Fruit fly (Drosophila melanogaster) whole organism, embryonic: ENCODE results near the gene Syp.

Experiments used
- Abd-B ChIP-seq: fragments of 200-800 bp; sonication (Bioruptor generic); optimal IDR thresholded peaks from 2 replicates; lab custom pipeline; 2018; ENCODE audit warnings: missing biosample characterization, mild to moderate bottlenecking, missing genetic modification characterization, moderate library complexity
- B-H2 ChIP-seq: fragments of 200-800 bp; sonication (Bioruptor generic); optimal IDR thresholded peaks from 2 replicates; lab custom pipeline; 2018; ENCODE audit warnings: missing biosample characterization, mild to moderate bottlenecking, missing genetic modification characterization
- CG10366 ChIP-seq: fragments of 200-800 bp; sonication (Bioruptor generic); IDR thresholded peaks from 2 replicates; pipeline ENCODE4 v1.3.6; 2022; ENCODE audit warnings: missing biosample characterization, missing genetic modification characterization
- CG10979 ChIP-seq: fragments of 200-800 bp; sonication (Bioruptor generic); optimal IDR thresholded peaks from 2 replicates; lab custom pipeline; 2018; ENCODE audit warnings: missing biosample characterization, mild to moderate bottlenecking, missing genetic modification characterization, moderate library complexity
- CG12219 ChIP-seq: fragments of 200-800 bp; sonication (Bioruptor generic); optimal IDR thresholded peaks from 3 replicates; lab custom pipeline; 2018; ENCODE audit warnings: missing biosample characterization, mild to moderate bottlenecking, missing genetic modification characterization
- CG12391 ChIP-seq: fragments of 200-800 bp; sonication (Bioruptor generic); optimal IDR thresholded peaks from 3 replicates; lab custom pipeline; 2018; ENCODE audit warnings: missing biosample characterization, mild to moderate bottlenecking, missing genetic modification characterization, moderate library complexity
- CG16815 ChIP-seq: fragments of 200-800 bp; sonication (Bioruptor generic); optimal IDR thresholded peaks from 3 replicates; lab custom pipeline; 2017; ENCODE audit warnings: missing biosample characterization, mild to moderate bottlenecking, missing genetic modification characterization
- CG18619 ChIP-seq: fragments of 200-800 bp; sonication (Bioruptor generic); optimal IDR thresholded peaks from 3 replicates; lab custom pipeline; 2017; ENCODE audit warnings: missing biosample characterization, mild to moderate bottlenecking, missing genetic modification characterization
- CG2120 ChIP-seq: fragments of 200-800 bp; sonication (Bioruptor generic); optimal IDR thresholded peaks from 3 replicates; lab custom pipeline; 2016; ENCODE audit warnings: missing biosample characterization, missing genetic modification characterization
- CG30431 ChIP-seq: fragments of 200-800 bp; sonication (Bioruptor generic); optimal IDR thresholded peaks from 2 replicates; lab custom pipeline; 2017; ENCODE audit warnings: missing biosample characterization, missing genetic modification characterization
- CG34376 ChIP-seq: fragments of 200-800 bp; sonication (Bioruptor generic); optimal IDR thresholded peaks from 2 replicates; lab custom pipeline; 2018; ENCODE audit warnings: missing biosample characterization, mild to moderate bottlenecking, missing genetic modification characterization
- CG43689 ChIP-seq: fragments of 200-800 bp; sonication (Bioruptor generic); IDR thresholded peaks from 2 replicates; pipeline ENCODE4 v1.3.6; 2022; ENCODE audit warnings: missing biosample characterization, missing genetic modification characterization
- CG4424 ChIP-seq: fragments of 200-800 bp; sonication (Bioruptor generic); optimal IDR thresholded peaks from 3 replicates; lab custom pipeline; 2016; ENCODE audit warnings: missing biosample characterization, missing genetic modification characterization
- CG7928 ChIP-seq: fragments of 200-800 bp; sonication (Bioruptor generic); optimal IDR thresholded peaks from 2 replicates; lab custom pipeline; 2017; ENCODE audit warnings: missing biosample characterization, mild to moderate bottlenecking, missing genetic modification characterization
- CG8089 ChIP-seq: fragments of 200-800 bp; sonication (Bioruptor generic); optimal IDR thresholded peaks from 3 replicates; lab custom pipeline; 2016; ENCODE audit warnings: missing biosample characterization, missing genetic modification characterization
- CG8359 ChIP-seq: fragments of 200-800 bp; sonication (Bioruptor generic); optimal IDR thresholded peaks from 2 replicates; lab custom pipeline; 2017; ENCODE audit warnings: missing biosample characterization, mild to moderate bottlenecking, missing genetic modification characterization, borderline replicate concordance
- CoRest ChIP-seq: fragments of 200-800 bp; sonication (Bioruptor generic); optimal IDR thresholded peaks from 3 replicates; lab custom pipeline; 2018; ENCODE audit warnings: missing biosample characterization, mild to moderate bottlenecking, missing genetic modification characterization, moderate library complexity
- Drgx ChIP-seq: fragments of 200-800 bp; sonication (Bioruptor generic); IDR thresholded peaks from 2 replicates; pipeline ENCODE4 v1.3.6; 2022; ENCODE audit warnings: missing biosample characterization, missing genetic modification characterization
- Elba2 ChIP-seq: fragments of 200-800 bp; sonication (Bioruptor generic); optimal IDR thresholded peaks from 3 replicates; lab custom pipeline; 2016; ENCODE audit warnings: missing biosample characterization, missing genetic modification characterization
- Ets65A ChIP-seq: fragments of 200-800 bp; sonication (Bioruptor generic); peaks from one replicate; lab custom pipeline; 2016; ENCODE audit warnings: missing biosample characterization, missing genetic modification characterization
- Lpt ChIP-seq: fragments of >200 bp; optimal IDR thresholded peaks from 2 replicates; lab custom pipeline; 2018; ENCODE audit warnings: missing biosample characterization, missing genetic modification characterization
- Oli ChIP-seq: fragments of 200-800 bp; sonication (Bioruptor generic); optimal IDR thresholded peaks from 2 replicates; lab custom pipeline; 2018; ENCODE audit warnings: missing biosample characterization, mild to moderate bottlenecking, missing genetic modification characterization, moderate library complexity
- Sin3A ChIP-seq: fragments of >200 bp; optimal IDR thresholded peaks from 2 replicates; lab custom pipeline; 2018
- Trl ChIP-seq, 3 experiments: fragments of >200 bp in 2 of 3; fragments of 200-800 bp in 1 of 3; sonication (Bioruptor generic) in 1 of 3; optimal IDR thresholded peaks; 2 replicates in 1 of 3; 3 replicates in 2 of 3; lab custom pipeline; 2016 to 2017; ENCODE audit warnings: missing biosample characterization in 1 of 3, missing genetic modification characterization in 1 of 3
- Xrp1 ChIP-seq: fragments of 200-800 bp; sonication (Bioruptor generic); IDR thresholded peaks from 2 replicates; pipeline ENCODE4 v1.3.6; 2022; ENCODE audit warnings: missing biosample characterization, missing genetic modification characterization
- YL-1 ChIP-seq: fragments of 200-800 bp; sonication (Bioruptor generic); optimal IDR thresholded peaks from 3 replicates; lab custom pipeline; 2017; ENCODE audit warnings: missing biosample characterization, mild to moderate bottlenecking, missing genetic modification characterization
- br ChIP-seq: fragments of >200 bp; optimal IDR thresholded peaks from 2 replicates; lab custom pipeline; 2017
- bsh ChIP-seq, 2 experiments: fragments of 200-800 bp; sonication (Bioruptor generic); optimal IDR thresholded peaks; 2 replicates each; lab custom pipeline; 2017 to 2018; ENCODE audit warnings: mild to moderate bottlenecking in 2 of 2, missing biosample characterization in 2 of 2, missing genetic modification characterization in 2 of 2, moderate library complexity in 1 of 2
- cg ChIP-seq: fragments of 200-800 bp; sonication (Bioruptor generic); optimal IDR thresholded peaks from 3 replicates; lab custom pipeline; 2019; ENCODE audit warnings: missing biosample characterization, mild to moderate bottlenecking, missing genetic modification characterization, moderate library complexity
- corto ChIP-seq: fragments of 200-800 bp; sonication (Bioruptor generic); optimal IDR thresholded peaks from 2 replicates; lab custom pipeline; 2016; ENCODE audit warnings: missing biosample characterization, mild to moderate bottlenecking, missing genetic modification characterization, moderate library complexity
- fd102C ChIP-seq: fragments of 200-800 bp; sonication (Bioruptor generic); optimal IDR thresholded peaks from 2 replicates; lab custom pipeline; 2018; ENCODE audit warnings: missing biosample characterization, mild to moderate bottlenecking, missing genetic modification characterization, moderate library complexity
- ftz-f1 ChIP-seq: fragments of 200-800 bp; sonication (Bioruptor generic); optimal IDR thresholded peaks from 2 replicates; lab custom pipeline; 2016; ENCODE audit warnings: missing biosample characterization, missing genetic modification characterization
- h ChIP-seq: fragments of >200 bp; optimal IDR thresholded peaks from 2 replicates; lab custom pipeline; 2017
- lbe ChIP-seq: fragments of 200-800 bp; sonication (Bioruptor generic); optimal IDR thresholded peaks from 2 replicates; lab custom pipeline; 2016; ENCODE audit warnings: missing biosample characterization, mild to moderate bottlenecking, missing genetic modification characterization
- mam ChIP-seq: fragments of 200-800 bp; sonication (Bioruptor generic); optimal IDR thresholded peaks from 3 replicates; lab custom pipeline; 2016; ENCODE audit warnings: missing biosample characterization, missing genetic modification characterization
- nerfin-1 ChIP-seq: fragments of 200-800 bp; sonication (Bioruptor generic); optimal IDR thresholded peaks from 3 replicates; lab custom pipeline; 2019; ENCODE audit warnings: missing biosample characterization, mild to moderate bottlenecking, missing genetic modification characterization, moderate library complexity
- nom ChIP-seq: fragments of 200-800 bp; sonication (Bioruptor generic); optimal IDR thresholded peaks from 2 replicates; lab custom pipeline; 2017; ENCODE audit warnings: missing biosample characterization, missing genetic modification characterization, mild to moderate bottlenecking, moderate library complexity, missing genetic modification reagents
- odd ChIP-seq: fragments of 200-800 bp; sonication (Bioruptor generic); optimal IDR thresholded peaks from 2 replicates; lab custom pipeline; 2017; ENCODE audit warnings: missing biosample characterization, mild to moderate bottlenecking, missing genetic modification characterization
- run ChIP-seq: fragments of 200-800 bp; sonication (Bioruptor generic); optimal IDR thresholded peaks from 3 replicates; lab custom pipeline; 2018; ENCODE audit warnings: missing biosample characterization, mild to moderate bottlenecking, missing genetic modification characterization
- scrt ChIP-seq: fragments of 200-800 bp; sonication (Bioruptor generic); optimal IDR thresholded peaks from 2 replicates; lab custom pipeline; 2018; ENCODE audit warnings: missing biosample characterization, mild to moderate bottlenecking, missing genetic modification characterization, moderate library complexity
- shn ChIP-seq: fragments of 200-800 bp; sonication (Bioruptor generic); optimal IDR thresholded peaks from 3 replicates; lab custom pipeline; 2016; ENCODE audit warnings: missing biosample characterization, missing genetic modification characterization
- sima ChIP-seq: fragments of 200-800 bp; sonication (Bioruptor generic); optimal IDR thresholded peaks from 2 replicates; lab custom pipeline; 2016; ENCODE audit warnings: missing biosample characterization, missing genetic modification characterization
- tio ChIP-seq: fragments of 200-800 bp; sonication (Bioruptor generic); optimal IDR thresholded peaks from 2 replicates; lab custom pipeline; 2017; ENCODE audit warnings: missing biosample characterization, missing genetic modification characterization, inconsistent platforms
- trh ChIP-seq: fragments of 200-800 bp; sonication (Bioruptor generic); optimal IDR thresholded peaks from 2 replicates; lab custom pipeline; 2016; ENCODE audit warnings: missing biosample characterization, missing genetic modification characterization
- vfl ChIP-seq: fragments of 200-800 bp; sonication (Bioruptor generic); optimal IDR thresholded peaks from 2 replicates; lab custom pipeline; 2016; ENCODE audit warnings: missing biosample characterization, missing genetic modification characterization

Gene Syp

dm6 chr3R:20774125-20774524, 17.6 kb downstream of the Syp start:
- TF ChIP-seq CG12391 (tag; lab: Kevin White, UChicago), result no peak
- no peak for TF ChIP-seq scrt (GFP tag; lab: Kevin White, UChicago)
- no peak for TF ChIP-seq CG12219 (GFP tag; lab: Kevin White, UChicago)
- no peak for TF ChIP-seq CG8089
- TF ChIP-seq odd (GFP tag; lab: Kevin White, UChicago), result no peak
- TF ChIP-seq run (tag; lab: Kevin White, UChicago), result no peak
- TF ChIP-seq CoRest (tag; lab: Kevin White, UChicago), result no peak
- TF ChIP-seq CG7928 (GFP tag; lab: Kevin White, UChicago), result no peak
- no peak for TF ChIP-seq CG34376 (GFP tag; lab: Kevin White, UChicago)
- TF ChIP-seq B-H2, result no peak
- no peak for TF ChIP-seq CG30431 (GFP tag; lab: Kevin White, UChicago)
- no peak for TF ChIP-seq YL-1 (GFP tag; lab: Kevin White, UChicago)
- TF ChIP-seq mam (GFP tag; lab: Kevin White, UChicago), result no peak
- no peak for TF ChIP-seq trh (GFP tag; lab: Kevin White, UChicago)
- TF ChIP-seq CG18619, result no peak
- no peak for TF ChIP-seq CG10979 (tag; lab: Kevin White, UChicago)

dm6 chr3R:20778285-20778926, 21.9 kb downstream of the Syp start:
- TF ChIP-seq trh (GFP tag; lab: Kevin White, UChicago), result no peak
- peak; percentile 97 for TF ChIP-seq lbe
- no peak for TF ChIP-seq tio
- TF ChIP-seq nerfin-1 (tag; lab: Kevin White, UChicago), result peak; percentile 83
- TF ChIP-seq Lpt (GFP tag; lab: Kevin White, UChicago), result no peak
- peak; percentile 99 for TF ChIP-seq Drgx
- peak; percentile 41 for TF ChIP-seq Ets65A (GFP tag; lab: Kevin White, UChicago)
- TF ChIP-seq br (lab: Kevin White, UChicago), result no peak
- peak; percentile 98 for TF ChIP-seq corto
- TF ChIP-seq nom (GFP tag; lab: Kevin White, UChicago), result peak; percentile 98
- peak in 1 of 2 experiments; percentile 91 for TF ChIP-seq bsh (GFP tag; optimal IDR thresholded peaks at IDR 0.05; lab: Kevin White, UChicago)
- TF ChIP-seq Trl (optimal IDR thresholded peaks at IDR 0.05; lab: Kevin White, UChicago), result peak; percentile 3 to 29
- TF ChIP-seq Trl (GFP tag; optimal IDR thresholded peaks at IDR 0.05; lab: Kevin White, UChicago), result no peak
- no peak for TF ChIP-seq CG10366
- TF ChIP-seq cg (GFP tag; lab: Kevin White, UChicago), result peak; percentile 41

DNA sequence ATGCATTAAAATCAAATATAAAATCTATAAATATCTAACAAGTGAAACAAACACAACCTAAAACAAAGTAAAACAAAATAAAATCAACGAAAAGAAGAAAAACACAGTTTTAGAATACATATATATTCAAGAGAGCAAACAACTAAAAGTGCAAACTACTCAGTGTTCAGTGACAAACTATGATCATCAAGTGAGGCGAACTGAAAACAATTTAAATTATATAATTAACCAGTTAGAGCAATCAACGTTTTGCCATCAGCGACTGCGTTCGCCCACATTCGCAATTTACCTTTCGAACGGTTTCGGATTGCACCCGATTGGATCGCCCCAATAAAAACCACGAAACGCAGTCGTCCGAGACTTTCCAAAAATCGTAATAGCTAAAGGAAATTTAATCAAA, 23.0 kb downstream of the Syp start:
- TF ChIP-seq shn, result no peak
- TF ChIP-seq sima (GFP tag; lab: Kevin White, UChicago), result no peak
- no peak for TF ChIP-seq Abd-B
- no peak for TF ChIP-seq Xrp1 (GFP tag; lab: Robert Waterston, UW)
- no peak for TF ChIP-seq CG4424 (GFP tag; lab: Kevin White, UChicago)
- no peak for TF ChIP-seq ftz-f1
- TF ChIP-seq Sin3A (lab: Kevin White, UChicago), result no peak
- TF ChIP-seq CG16815 (GFP tag; lab: Kevin White, UChicago), result no peak
- TF ChIP-seq Oli, result no peak
- no peak for TF ChIP-seq fd102C (GFP tag; lab: Kevin White, UChicago)
- TF ChIP-seq Elba2, result no peak
- TF ChIP-seq CG43689 (GFP tag; lab: Robert Waterston, UW), result no peak
- TF ChIP-seq CG2120 (GFP tag; lab: Kevin White, UChicago), result no peak
- no peak for TF ChIP-seq vfl (GFP tag; lab: Kevin White, UChicago)
- no peak for TF ChIP-seq CG8359 (GFP tag; lab: Kevin White, UChicago)
- no peak for TF ChIP-seq h (lab: Kevin White, UChicago)
